Worm (Caenorhabditis elegans) whole organism, L4 larva: ENCODE measurements around the gene Y37H2A.11.

Source experiments
- Y5F2A.4 ChIP-seq: fragments of 200-800 bp; sonication (Bioruptor generic); optimal IDR thresholded peaks from 2 replicates; lab custom pipeline; 2018; ENCODE audit warnings: mild to moderate bottlenecking, missing genetic modification characterization, missing compliant biosample characterization
- fos-1 ChIP-seq: fragments of 150-350 bp; optimal IDR thresholded peaks from 2 replicates; lab custom pipeline; 2014; ENCODE audit warnings: missing biosample characterization, missing genetic modification characterization
- jun-1 ChIP-seq: fragments of 150-350 bp; optimal IDR thresholded peaks from 2 replicates; lab custom pipeline; 2014; ENCODE audit warnings: missing biosample characterization, missing genetic modification reagents, missing genetic modification characterization
- lin-13 ChIP-seq: fragments of 150-350 bp; optimal IDR thresholded peaks from 2 replicates; lab custom pipeline; 2014; ENCODE audit warnings: missing biosample characterization, missing genetic modification reagents, missing genetic modification characterization
- lin-29 ChIP-seq: fragments of 200-800 bp; sonication (Bioruptor generic); IDR thresholded peaks from 2 replicates; pipeline ENCODE4 v1.3.6; 2022; ENCODE audit warnings: missing genetic modification reagents, missing genetic modification characterization, missing compliant biosample characterization
- mxl-3 ChIP-seq: fragments of 200-800 bp; sonication (Bioruptor generic); optimal IDR thresholded peaks from 2 replicates; lab custom pipeline; 2018; ENCODE audit warnings: mild to moderate bottlenecking, missing genetic modification characterization, missing compliant biosample characterization
- snpc-4 ChIP-seq: fragments of 150-350 bp; optimal IDR thresholded peaks from 2 replicates; lab custom pipeline; 2014; ENCODE audit warnings: missing biosample characterization, missing genetic modification characterization
- tag-97 ChIP-seq: fragments of 200-800 bp; sonication (Bioruptor generic); IDR thresholded peaks from 2 replicates; pipeline ENCODE4 v1.3.6; 2022; ENCODE audit warnings: missing genetic modification characterization, missing compliant biosample characterization
- unc-39 ChIP-seq: sonication (generic microtip); optimal IDR thresholded peaks from 2 replicates; lab custom pipeline; 2017; ENCODE audit warnings: missing biosample characterization, missing genetic modification characterization

DNA sequence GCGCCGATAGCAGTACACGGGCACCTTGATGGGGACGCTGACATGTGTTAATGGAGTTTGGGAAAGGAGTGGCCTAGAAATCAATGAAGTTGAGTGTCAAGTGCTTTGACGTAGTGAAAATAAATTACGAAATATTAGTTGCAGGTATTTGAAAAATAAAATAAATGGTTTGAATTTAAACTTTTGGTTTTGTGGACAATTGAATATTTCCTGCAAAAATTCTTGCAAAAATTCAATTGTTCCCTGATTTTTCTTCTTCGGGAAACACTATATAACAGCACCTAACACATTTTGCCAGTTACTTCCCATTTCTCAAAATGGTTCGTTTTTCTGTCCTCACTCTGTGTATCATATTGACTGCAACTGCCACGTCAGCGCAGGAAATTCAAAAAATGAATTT is 1.3 kb downstream of the Y37H2A.11 start, which contains the start of gene Y37H2A.13:
- TF ChIP-seq jun-1 (tag; lab: Kevin White, UChicago) (no peak), lin-13 (GFP tag; lab: Kevin White, UChicago) (no peak), fos-1 (tag; lab: Kevin White, UChicago) (no peak), snpc-4 (tag; lab: Kevin White, UChicago) (no peak), lin-29 (GFP tag; lab: Robert Waterston, UW) (no peak), unc-39 (tag; lab: Kevin White, UChicago) (no peak), tag-97 (GFP tag; lab: Robert Waterston, UW) (no peak), Y5F2A.4 (GFP tag; lab: Kevin White, UChicago) (no peak), mxl-3 (no peak)
